Fruit fly (Drosophila melanogaster): ENCODE data around the gene GstD8.

- TF ChIP-seq usp (GFP tag; optimal IDR thresholded peaks at IDR 0.05) (no peak), psq (optimal IDR thresholded peaks at IDR 0.05) (no peak), pan (optimal IDR thresholded peaks at IDR 0.05) (no peak)
Measured at dm6 chr3R:12423997-12424396, 44.2 kb downstream of the GstD8 start.
